Fruit fly (Drosophila melanogaster) whole organism, wandering third instar larva: ENCODE measurements around the gene jet.

Source experiments
- Abd-B ChIP-seq: fragments of >200 bp; optimal IDR thresholded peaks from 2 replicates; lab custom pipeline; 2017; ENCODE audit warnings: missing biosample characterization, missing genetic modification characterization
- CrebA ChIP-seq: fragments of 200-800 bp; sonication (Bioruptor generic); optimal IDR thresholded peaks from 2 replicates; lab custom pipeline; 2016; ENCODE audit warnings: missing biosample characterization, mild to moderate bottlenecking, missing genetic modification characterization, borderline replicate concordance
- Dfd ChIP-seq: fragments of >200 bp; optimal IDR thresholded peaks from 2 replicates; lab custom pipeline; 2017; ENCODE audit warnings: missing biosample characterization, missing genetic modification characterization
- Dif ChIP-seq: fragments of 200-275, 200-300 bp; sonication (Bioruptor generic); optimal IDR thresholded peaks from 2 replicates; lab custom pipeline; 2018; ENCODE audit warnings: missing biosample characterization, missing genetic modification characterization; ENCODE audit not compliant: partially characterized antibody
- GATAd ChIP-seq: sonication (Bioruptor generic); optimal IDR thresholded peaks from 2 replicates; lab custom pipeline; 2016; ENCODE audit warnings: missing biosample characterization, missing genetic modification characterization
- HLH106 ChIP-seq: fragments of 200-800 bp; optimal IDR thresholded peaks from 3 replicates; lab custom pipeline; 2019; ENCODE audit warnings: missing biosample characterization, mild to moderate bottlenecking, missing genetic modification characterization, moderate library complexity
- Hr83 ChIP-seq: fragments of 200-300 bp; sonication (Bioruptor generic); optimal IDR thresholded peaks from 2 replicates; lab custom pipeline; 2016; ENCODE audit warnings: missing biosample characterization, mild to moderate bottlenecking, missing genetic modification characterization, moderate library complexity; ENCODE audit not compliant: poor library complexity, severe bottlenecking
- Jra ChIP-seq: sonication (Bioruptor generic); optimal IDR thresholded peaks from 2 replicates; lab custom pipeline; 2016; ENCODE audit warnings: missing biosample characterization, missing genetic modification characterization
- Mio ChIP-seq: sonication (Bioruptor generic); optimal IDR thresholded peaks from 2 replicates; lab custom pipeline; 2016; ENCODE audit warnings: missing biosample characterization, missing genetic modification characterization
- Myc ChIP-seq: fragments of >200 bp; optimal IDR thresholded peaks from 2 replicates; lab custom pipeline; 2017
- N ChIP-seq: fragments of >200 bp; optimal IDR thresholded peaks from 2 replicates; lab custom pipeline; 2018; ENCODE audit warnings: missing biosample characterization, missing external identifiers, missing genetic modification characterization
- Rel ChIP-seq, 2 experiments: fragments of 200-800 bp; sonication (Bioruptor generic) in 1 of 2; optimal IDR thresholded peaks; 2 replicates in 1 of 2; 3 replicates in 1 of 2; lab custom pipeline; 2016 to 2019; ENCODE audit warnings: mild to moderate bottlenecking in 2 of 2, missing biosample characterization in 2 of 2, missing genetic modification characterization in 2 of 2, moderate library complexity in 1 of 2
- Sp1 ChIP-seq: fragments of 200-800 bp; sonication (Bioruptor generic); optimal IDR thresholded peaks from 3 replicates; lab custom pipeline; 2019; ENCODE audit warnings: missing biosample characterization, mild to moderate bottlenecking, missing genetic modification characterization, moderate library complexity
- Vsx2 ChIP-seq: fragments of 200-300, 225-300 bp; sonication (Bioruptor generic); optimal IDR thresholded peaks from 2 replicates; lab custom pipeline; 2018; ENCODE audit warnings: missing biosample characterization, missing genetic modification characterization; ENCODE audit not compliant: partially characterized antibody
- br ChIP-seq: fragments of 200-800 bp; sonication (Bioruptor generic); optimal IDR thresholded peaks from 2 replicates; lab custom pipeline; 2016; ENCODE audit warnings: missing biosample characterization, missing genetic modification characterization
- brk ChIP-seq: fragments of 200-800 bp; sonication (Bioruptor generic); optimal IDR thresholded peaks from 2 replicates; lab custom pipeline; 2016; ENCODE audit warnings: missing biosample characterization, mild to moderate bottlenecking, missing genetic modification characterization
- dl ChIP-seq, 2 experiments: fragments of 175-275, 200-275 bp in 1 of 2; fragments of 200-275 bp in 1 of 2; sonication (Bioruptor generic); optimal IDR thresholded peaks; lab custom pipeline; 2018; ENCODE audit warnings: mild to moderate bottlenecking in 2 of 2, missing biosample characterization in 2 of 2, missing genetic modification characterization in 2 of 2, moderate library complexity in 2 of 2; ENCODE audit not compliant: partially characterized antibody in 2 of 2, insufficient read depth in 1 of 2
- dmrt93B ChIP-seq: fragments of 200-800 bp; sonication (Bioruptor generic); optimal IDR thresholded peaks from 2 replicates; lab custom pipeline; 2018; ENCODE audit warnings: missing biosample characterization, mild to moderate bottlenecking, missing genetic modification characterization
- dsf ChIP-seq: sonication (Bioruptor generic); optimal IDR thresholded peaks from 2 replicates; lab custom pipeline; 2016; ENCODE audit warnings: missing biosample characterization, missing genetic modification characterization, borderline replicate concordance
- ey ChIP-seq: fragments of 200-800 bp; sonication (Bioruptor generic); optimal IDR thresholded peaks from 2 replicates; lab custom pipeline; 2016; ENCODE audit warnings: missing biosample characterization, missing genetic modification characterization
- foxo ChIP-seq, 2 experiments: fragments of 200-800 bp; sonication (Bioruptor generic); optimal IDR thresholded peaks; 2 replicates in 1 of 2; 3 replicates in 1 of 2; lab custom pipeline; 2016 to 2017; ENCODE audit warnings: missing biosample characterization in 2 of 2, missing genetic modification characterization in 2 of 2
- lola ChIP-seq: fragments of >200 bp; optimal IDR thresholded peaks from 2 replicates; lab custom pipeline; 2017; ENCODE audit warnings: missing biosample characterization, missing genetic modification characterization
- psq ChIP-seq: fragments of 200-800 bp; sonication (Bioruptor generic); optimal IDR thresholded peaks from 3 replicates; lab custom pipeline; 2017; ENCODE audit warnings: missing biosample characterization, mild to moderate bottlenecking, missing genetic modification characterization, moderate library complexity
- rgr ChIP-seq: fragments of 200-800 bp; sonication (Bioruptor generic); optimal IDR thresholded peaks from 3 replicates; lab custom pipeline; 2016; ENCODE audit warnings: missing biosample characterization, mild to moderate bottlenecking, missing genetic modification characterization
- sage ChIP-seq: fragments of 200-800 bp; sonication (Bioruptor generic); optimal IDR thresholded peaks from 2 replicates; lab custom pipeline; 2016; ENCODE audit warnings: missing biosample characterization, mild to moderate bottlenecking, missing genetic modification characterization
- sv ChIP-seq: fragments of 200-800 bp; sonication (Bioruptor generic); optimal IDR thresholded peaks from 3 replicates; lab custom pipeline; 2016; ENCODE audit warnings: missing biosample characterization, missing genetic modification characterization
- tai ChIP-seq: sonication (Bioruptor generic); optimal IDR thresholded peaks from 2 replicates; lab custom pipeline; 2016; ENCODE audit warnings: missing biosample characterization, missing genetic modification characterization
- usp ChIP-seq: fragments of >200 bp; optimal IDR thresholded peaks from 2 replicates; lab custom pipeline; 2017; ENCODE audit warnings: missing biosample characterization, missing genetic modification characterization
- woc ChIP-seq: sonication (Bioruptor generic); optimal IDR thresholded peaks from 2 replicates; lab custom pipeline; 2016; ENCODE audit warnings: missing biosample characterization, mild to moderate bottlenecking, missing genetic modification characterization

jet gene

dm6 chr2L:4973731-4974415 is 24.3 kb upstream of the jet start, which contains the start of gene mRpL28:
mRpL28 (plus strand) TSS chr2L:4973976.
- peak; percentile 2 for TF ChIP-seq psq (GFP tag; lab: Kevin White, UChicago)
- TF ChIP-seq CrebA (GFP tag; lab: Kevin White, UChicago): no peak
- TF ChIP-seq Mio: no peak
- no peak for TF ChIP-seq dmrt93B (GFP tag; lab: Kevin White, UChicago)
- TF ChIP-seq br (GFP tag; lab: Kevin White, UChicago): no peak
- TF ChIP-seq Hr83: peak; percentile 16
- TF ChIP-seq N (GFP tag; lab: Kevin White, UChicago): no peak
- TF ChIP-seq lola: no peak
- peak; percentile 26 for TF ChIP-seq ey
- TF ChIP-seq GATAd: no peak
- TF ChIP-seq Vsx2 (GFP tag; lab: Kevin White, UChicago): no peak
- TF ChIP-seq dl (GFP tag; optimal IDR thresholded peaks at IDR 0.05; lab: Kevin White, UChicago; ENCODE audit: insufficient read depth in 1 of 2, partially characterized antibody in 2 of 2): no peak
- no peak for TF ChIP-seq Sp1
- no peak for TF ChIP-seq Rel (GFP tag; optimal IDR thresholded peaks at IDR 0.05; lab: Kevin White, UChicago)
- TF ChIP-seq Rel (tag; optimal IDR thresholded peaks at IDR 0.05; lab: Kevin White, UChicago): peak; percentile 88
- peak; percentile 15 for TF ChIP-seq HLH106 (tag; lab: Kevin White, UChicago)
- no peak for TF ChIP-seq usp (GFP tag; lab: Kevin White, UChicago)
- TF ChIP-seq Jra (GFP tag; lab: Kevin White, UChicago): no peak
- no peak for TF ChIP-seq Abd-B (GFP tag; lab: Kevin White, UChicago)
- no peak for TF ChIP-seq foxo (GFP tag; optimal IDR thresholded peaks at IDR 0.05; lab: Kevin White, UChicago)
- TF ChIP-seq woc (GFP tag; lab: Kevin White, UChicago): no peak
- TF ChIP-seq sv (GFP tag; lab: Kevin White, UChicago): no peak
- no peak for TF ChIP-seq brk (GFP tag; lab: Kevin White, UChicago)
- no peak for TF ChIP-seq Dfd (GFP tag; lab: Kevin White, UChicago)

- TF ChIP-seq Myc: peak; percentile 46
- peak; percentile 2 for TF ChIP-seq HLH106 (tag; lab: Kevin White, UChicago)
- no peak for TF ChIP-seq Dfd (GFP tag; lab: Kevin White, UChicago)
- TF ChIP-seq Rel (GFP tag; optimal IDR thresholded peaks at IDR 0.05; lab: Kevin White, UChicago): no peak
- TF ChIP-seq Rel (tag; optimal IDR thresholded peaks at IDR 0.05; lab: Kevin White, UChicago): peak; percentile 51
- no peak for TF ChIP-seq sage (GFP tag; lab: Kevin White, UChicago)
These were observed 21.8 kb upstream of the jet start, which contains the start of gene CG14043 for dm6 chr2L:4971329-4971798. CG14043 (plus strand) TSS chr2L:4971702.

- TF ChIP-seq dsf (GFP tag; lab: Kevin White, UChicago) (no peak), Dif (GFP tag; lab: Kevin White, UChicago) (no peak), Myc (peak; percentile 1)
These were observed 19.2 kb upstream of the jet start, which contains the start of the genes Scox and Polr1C for dm6 chr2L:4968767-4969166. Scox (minus strand) TSS chr2L:4968935. Polr1C (plus strand) TSS chr2L:4969004.

dm6 chr2L:4967511-4967910 is 17.9 kb upstream of the jet start, which contains the start of gene eIF3i:
eIF3i (minus strand) TSS chr2L:4967775.
- TF ChIP-seq N (GFP tag; lab: Kevin White, UChicago) (no peak), Abd-B (GFP tag; lab: Kevin White, UChicago) (no peak)

dm6 chr2L:4965923-4966322 is 16.3 kb upstream of the jet start:
- no peak for TF ChIP-seq ey
- no peak for TF ChIP-seq rgr
- no peak for TF ChIP-seq tai
- no peak for TF ChIP-seq dsf (GFP tag; lab: Kevin White, UChicago)
- no peak for TF ChIP-seq Sp1
- TF ChIP-seq Rel (GFP tag; optimal IDR thresholded peaks at IDR 0.05; lab: Kevin White, UChicago): no peak
- no peak for TF ChIP-seq Rel (tag; optimal IDR thresholded peaks at IDR 0.05; lab: Kevin White, UChicago)
